Worm (Caenorhabditis elegans) whole organism, mixed stage, embryonic: ENCODE results near the gene pgl-1.

Experiments used
- blmp-1 ChIP-seq: fragments of 150-350 bp; optimal IDR thresholded peaks from 2 replicates; lab custom pipeline; 2014; ENCODE audit warnings: missing biosample characterization, missing genetic modification characterization
- ceh-43 ChIP-seq: fragments of 200-800 bp; sonication (Bioruptor generic); optimal IDR thresholded peaks from 2 replicates; lab custom pipeline; 2018; ENCODE audit warnings: mild to moderate bottlenecking, missing genetic modification characterization, moderate library complexity, missing compliant biosample characterization
- elt-1 ChIP-seq: sonication (generic microtip); optimal IDR thresholded peaks from 2 replicates; lab custom pipeline; 2017; ENCODE audit warnings: missing genetic modification characterization, mild to moderate bottlenecking, missing compliant biosample characterization, antibody characterized with exemption, moderate library complexity, borderline replicate concordance; ENCODE audit not compliant: insufficient read depth
- nhr-12 ChIP-seq: fragments of 150-350 bp; optimal IDR thresholded peaks from 2 replicates; lab custom pipeline; 2014; ENCODE audit warnings: missing biosample characterization, missing genetic modification characterization
- nhr-237 ChIP-seq: fragments of 150-350 bp; optimal IDR thresholded peaks from 2 replicates; lab custom pipeline; 2014; ENCODE audit warnings: missing biosample characterization, missing genetic modification characterization
- nhr-28 ChIP-seq: fragments of 150-350 bp; optimal IDR thresholded peaks from 2 replicates; lab custom pipeline; 2014; ENCODE audit warnings: missing biosample characterization, missing genetic modification characterization
- unc-62 ChIP-seq: fragments of 150-350 bp; optimal IDR thresholded peaks from 2 replicates; lab custom pipeline; 2014; ENCODE audit warnings: missing biosample characterization, missing genetic modification reagents, missing genetic modification characterization

DNA sequence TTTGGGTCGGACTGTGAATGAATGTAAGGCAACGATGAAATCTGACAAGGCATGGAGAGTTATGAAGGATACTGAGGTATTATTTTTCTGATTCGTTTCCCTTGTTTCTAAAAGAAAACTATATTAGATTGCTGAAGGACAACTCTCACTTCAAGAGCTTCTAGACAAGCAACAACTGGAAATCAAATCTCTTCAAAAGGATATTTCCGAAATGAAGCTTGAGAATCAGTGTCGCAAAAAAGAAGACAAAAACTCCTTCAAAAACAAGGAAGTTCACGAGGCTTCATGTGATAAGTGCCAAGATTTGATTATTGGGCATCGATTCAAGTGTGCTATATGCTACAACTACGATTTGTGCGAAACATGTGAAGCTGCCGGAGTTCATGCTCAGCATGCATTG lies 41.5 kb upstream of the pgl-1 start:
- no peak for TF ChIP-seq nhr-12 (tag; lab: Kevin White, UChicago)
- no peak for TF ChIP-seq ceh-43
- no peak for TF ChIP-seq elt-1 (tag; lab: Kevin White, UChicago)
- TF ChIP-seq nhr-237 (tag; lab: Kevin White, UChicago), result no peak
- TF ChIP-seq unc-62 (GFP tag; lab: Kevin White, UChicago), result no peak
- no peak for TF ChIP-seq nhr-28
- TF ChIP-seq blmp-1 (tag; lab: Kevin White, UChicago), result no peak
